Worm (Caenorhabditis elegans): ENCODE measurements around the gene C06A1.6.
A peak's percentile ranks its signal among the peaks of the same experiment; 100 is the strongest.

The C06A1.6 gene

ce11 chrII:10569498-10569897, 5.0 kb upstream of the C06A1.6 start:
- TF ChIP-seq nhr-23 (tag; optimal IDR thresholded peaks at IDR 0.05) (no peak), eor-1 (tag; optimal IDR thresholded peaks at IDR 0.05) (no peak), egl-27 (tag; optimal IDR thresholded peaks at IDR 0.05) (no peak), R02D3.7 (tag; optimal IDR thresholded peaks at IDR 0.05) (no peak), nhr-12 (tag; optimal IDR thresholded peaks at IDR 0.05) (no peak), nhr-28 (tag; optimal IDR thresholded peaks at IDR 0.05) (no peak), fkh-10 (GFP tag; optimal IDR thresholded peaks at IDR 0.05) (no peak), nhr-11 (tag; optimal IDR thresholded peaks at IDR 0.05) (peak; percentile 49), lsy-12 (tag; optimal IDR thresholded peaks at IDR 0.05) (no peak), unc-39 (tag; optimal IDR thresholded peaks at IDR 0.05) (no peak), nhr-77 (tag; optimal IDR thresholded peaks at IDR 0.05) (no peak), sea-2 (GFP tag; optimal IDR thresholded peaks at IDR 0.05) (no peak), ceh-16 (tag; optimal IDR thresholded peaks at IDR 0.05) (no peak), daf-12 (tag; optimal IDR thresholded peaks at IDR 0.05) (no peak), nfya-1 (tag; optimal IDR thresholded peaks at IDR 0.05; ENCODE audit: insufficient read depth) (peak; percentile 18), ceh-82 (tag; optimal IDR thresholded peaks at IDR 0.05) (no peak), nhr-43 (tag; optimal IDR thresholded peaks at IDR 0.05; ENCODE audit: poor library complexity, severe bottlenecking) (no peak)

- TF ChIP-seq fkh-10 (GFP tag; optimal IDR thresholded peaks at IDR 0.05) (peak; percentile 9), zag-1 (tag; optimal IDR thresholded peaks at IDR 0.05) (no peak)
Measured at ce11 chrII:10566458-10566857, 2.0 kb upstream of the C06A1.6 start.

- TF ChIP-seq ceh-82 (tag; optimal IDR thresholded peaks at IDR 0.05) (peak; percentile 99), elt-2 (tag; optimal IDR thresholded peaks at IDR 0.05) (peak; percentile 97), mdl-1 (tag; optimal IDR thresholded peaks at IDR 0.05) (peak; percentile 94), aly-2 (tag; optimal IDR thresholded peaks at IDR 0.05) (peak; percentile 99), ceh-9 (tag; optimal IDR thresholded peaks at IDR 0.05) (no peak), mml-1 (tag; optimal IDR thresholded peaks at IDR 0.05) (no peak), nhr-77 (tag; optimal IDR thresholded peaks at IDR 0.05) (peak; percentile 97), eor-1 (tag; optimal IDR thresholded peaks at IDR 0.05) (peak in 1 of 2 experiments; percentile 62), nhr-23 (tag; optimal IDR thresholded peaks at IDR 0.05) (peak; percentile 100), fos-1 (tag; optimal IDR thresholded peaks at IDR 0.05) (peak; percentile 100), ztf-11 (tag; optimal IDR thresholded peaks at IDR 0.05) (peak; percentile 54), elt-1 (tag; optimal IDR thresholded peaks at IDR 0.05) (peak; percentile 97), nhr-237 (tag; optimal IDR thresholded peaks at IDR 0.05) (peak; percentile 74), egl-5 (tag; optimal IDR thresholded peaks at IDR 0.05) (peak; percentile 97), pha-4 (tag; optimal IDR thresholded peaks at IDR 0.05) (peak; percentile 100), fkh-10 (GFP tag; optimal IDR thresholded peaks at IDR 0.05) (peak; percentile 100), snpc-4 (tag; optimal IDR thresholded peaks at IDR 0.05) (peak; percentile 98), ceh-28 (tag; optimal IDR thresholded peaks at IDR 0.05) (peak; percentile 98), nhr-43 (tag; optimal IDR thresholded peaks at IDR 0.05; ENCODE audit: poor library complexity, severe bottlenecking) (peak; percentile 99), ama-1 (optimal IDR thresholded peaks at IDR 0.05) (peak; percentile 93), ZK546.5 (tag; optimal IDR thresholded peaks at IDR 0.05) (peak; percentile 80), lin-39 (tag; optimal IDR thresholded peaks at IDR 0.05) (peak; percentile 99), nhr-67 (tag; optimal IDR thresholded peaks at IDR 0.05) (peak; percentile 73), skn-1 (tag; optimal IDR thresholded peaks at IDR 0.05) (peak; percentile 100), nhr-25 (tag; optimal IDR thresholded peaks at IDR 0.05) (peak; percentile 100), tbx-2 (tag; optimal IDR thresholded peaks at IDR 0.05) (peak; percentile 97), nfya-1 (tag; optimal IDR thresholded peaks at IDR 0.05; ENCODE audit: insufficient read depth) (peak; percentile 99), jun-1 (tag; optimal IDR thresholded peaks at IDR 0.05) (peak; percentile 99), lsy-12 (tag; optimal IDR thresholded peaks at IDR 0.05) (peak; percentile 100), unc-39 (tag; optimal IDR thresholded peaks at IDR 0.05) (peak; percentile 69), nhr-76 (tag; optimal IDR thresholded peaks at IDR 0.05) (peak; percentile 94), fkh-2 (tag; optimal IDR thresholded peaks at IDR 0.05) (peak; percentile 95), R02D3.7 (tag; optimal IDR thresholded peaks at IDR 0.05) (peak; percentile 98), daf-12 (tag; optimal IDR thresholded peaks at IDR 0.05) (peak; percentile 96), hmg-11 (tag; optimal IDR thresholded peaks at IDR 0.05) (peak; percentile 98), nhr-11 (tag; optimal IDR thresholded peaks at IDR 0.05) (peak; percentile 100), lin-15B (tag; optimal IDR thresholded peaks at IDR 0.05) (peak; percentile 100), egl-27 (tag; optimal IDR thresholded peaks at IDR 0.05) (peak; percentile 99), elt-3 (tag; optimal IDR thresholded peaks at IDR 0.05) (peak; percentile 96 to 100 (median 99)), ceh-16 (tag; optimal IDR thresholded peaks at IDR 0.05) (peak; percentile 79), pqm-1 (tag; optimal IDR thresholded peaks at IDR 0.05) (peak; percentile 100), nhr-12 (tag; optimal IDR thresholded peaks at IDR 0.05) (no peak), unc-62 (GFP tag; optimal IDR thresholded peaks at IDR 0.05) (peak; percentile 100), ztf-4 (tag; optimal IDR thresholded peaks at IDR 0.05) (peak; percentile 96), sea-2 (GFP tag; optimal IDR thresholded peaks at IDR 0.05) (peak; percentile 94), nhr-28 (tag; optimal IDR thresholded peaks at IDR 0.05) (peak; percentile 95), zag-1 (tag; optimal IDR thresholded peaks at IDR 0.05) (peak; percentile 94)
Measured at ce11 chrII:10563368-10563767, 1.1 kb downstream of the C06A1.6 start, which contains the start of gene cdc-48.1. TSS of gene cdc-48.1 (minus strand) at chrII:10563407.
